Worm (Caenorhabditis elegans) whole organism, L2 larva: ENCODE results near the gene eef-1G.

Source experiments
- ZK546.5 ChIP-seq: sonication (generic microtip); optimal IDR thresholded peaks from 2 replicates; lab custom pipeline; 2017; ENCODE audit warnings: missing biosample characterization, missing genetic modification characterization
- lin-11 ChIP-seq: fragments of 150-350 bp; sonication (generic microtip); optimal IDR thresholded peaks from 2 replicates; lab custom pipeline; 2014; ENCODE audit warnings: missing biosample characterization, missing genetic modification characterization, inconsistent platforms, mixed read lengths
- lsy-2 ChIP-seq, 2 experiments: fragments of 150-350 bp in 1 of 2; sonication (generic microtip) in 1 of 2; optimal IDR thresholded peaks; 2 replicates each; lab custom pipeline; 2014 to 2017; ENCODE audit warnings: missing biosample characterization in 2 of 2, missing genetic modification characterization in 2 of 2
- nhr-10 ChIP-seq: sonication (generic microtip); optimal IDR thresholded peaks from 2 replicates; lab custom pipeline; 2017; ENCODE audit warnings: missing biosample characterization, missing genetic modification characterization
- nhr-237 ChIP-seq: fragments of 150-350 bp; optimal IDR thresholded peaks from 2 replicates; lab custom pipeline; 2014; ENCODE audit warnings: missing biosample characterization, missing genetic modification characterization
- skn-1 ChIP-seq: sonication (generic microtip); optimal IDR thresholded peaks from 2 replicates; lab custom pipeline; 2017; ENCODE audit warnings: missing biosample characterization, missing genetic modification characterization
- snpc-4 ChIP-seq: fragments of 150-350 bp; optimal IDR thresholded peaks from 2 replicates; lab custom pipeline; 2014; ENCODE audit warnings: missing biosample characterization, missing genetic modification characterization
- unc-39 ChIP-seq: fragments of 150-350 bp; optimal IDR thresholded peaks from 2 replicates; lab custom pipeline; 2014; ENCODE audit warnings: missing biosample characterization, missing genetic modification characterization
- unc-55 ChIP-seq: fragments of 150-350 bp; sonication (generic microtip); optimal IDR thresholded peaks from 3 replicates; lab custom pipeline; 2014; ENCODE audit warnings: missing biosample characterization, missing genetic modification reagents, missing genetic modification characterization
- unc-62 ChIP-seq: fragments of 150-350 bp; optimal IDR thresholded peaks from 2 replicates; lab custom pipeline; 2014; ENCODE audit warnings: missing biosample characterization, missing genetic modification reagents, missing genetic modification characterization

ce11 chrV:10953471-10954155 is 11.9 kb upstream of the eef-1G start:
- TF ChIP-seq ZK546.5 (no peak), nhr-237 (tag; lab: Kevin White, UChicago) (no peak), skn-1 (no peak), lin-11 (tag; lab: Kevin White, UChicago) (no peak), lsy-2 (tag; optimal IDR thresholded peaks at IDR 0.05; lab: Kevin White, UChicago) (peak in 1 of 2 experiments; percentile 40), unc-39 (tag; lab: Kevin White, UChicago) (no peak), nhr-10 (tag; lab: Kevin White, UChicago) (no peak), unc-55 (GFP tag; lab: Kevin White, UChicago) (no peak), snpc-4 (tag; lab: Kevin White, UChicago) (no peak), unc-62 (GFP tag; lab: Kevin White, UChicago) (no peak)
